Fruit fly (Drosophila melanogaster) whole organism, pupa: ENCODE measurements around the gene CG14314.

Experiments used
- CG10348 ChIP-seq: fragments of 200-800 bp; sonication (Bioruptor generic); IDR thresholded peaks from 2 replicates; pipeline ENCODE4 v1.3.6; 2022; ENCODE audit warnings: missing biosample characterization, missing genetic modification characterization
- CG12605 ChIP-seq: fragments of 200-800 bp; sonication (Bioruptor generic); IDR thresholded peaks from 2 replicates; pipeline ENCODE4 v1.3.6; 2022; ENCODE audit warnings: missing biosample characterization, missing genetic modification characterization
- CG13204 ChIP-seq: fragments of 200-800 bp; sonication (Bioruptor generic); optimal IDR thresholded peaks from 2 replicates; lab custom pipeline; 2018; ENCODE audit warnings: missing biosample characterization, mild to moderate bottlenecking, missing genetic modification characterization, moderate library complexity
- CG14655 ChIP-seq: fragments of 200-800 bp; sonication (Bioruptor generic); optimal IDR thresholded peaks from 3 replicates; lab custom pipeline; 2017; ENCODE audit warnings: mild to moderate bottlenecking, missing biosample characterization, missing genetic modification reagents, missing genetic modification characterization
- CG15710 ChIP-seq: fragments of 200-800 bp; sonication (Bioruptor generic); optimal IDR thresholded peaks from 2 replicates; lab custom pipeline; 2018; ENCODE audit warnings: missing biosample characterization, mild to moderate bottlenecking, missing genetic modification characterization, moderate library complexity
- CG17806 ChIP-seq: fragments of 200-800 bp; sonication (Bioruptor generic); optimal IDR thresholded peaks from 2 replicates; lab custom pipeline; 2018; ENCODE audit warnings: missing biosample characterization, mild to moderate bottlenecking, missing genetic modification characterization, moderate library complexity
- CG32121 ChIP-seq: fragments of 200-800 bp; sonication (Bioruptor generic); IDR thresholded peaks from 2 replicates; pipeline ENCODE4 v1.3.6; 2022; ENCODE audit warnings: missing biosample characterization, missing genetic modification characterization
- CG34367 ChIP-seq: fragments of 200-800 bp; sonication (Bioruptor generic); optimal IDR thresholded peaks from 2 replicates; lab custom pipeline; 2018; ENCODE audit warnings: missing biosample characterization, mild to moderate bottlenecking, missing genetic modification characterization
- CG4496 ChIP-seq: fragments of 200-800 bp; sonication (Bioruptor generic); IDR thresholded peaks from 3 replicates; pipeline ENCODE4 v1.3.6; 2022; ENCODE audit warnings: missing biosample characterization, missing genetic modification characterization
- CG8159 ChIP-seq: fragments of 200-800 bp; sonication (Bioruptor generic); optimal IDR thresholded peaks from 3 replicates; lab custom pipeline; 2018; ENCODE audit warnings: missing biosample characterization, mild to moderate bottlenecking, missing genetic modification characterization, moderate library complexity
- CG8301 ChIP-seq: fragments of 200-800 bp; sonication (Bioruptor generic); optimal IDR thresholded peaks from 2 replicates; lab custom pipeline; 2018; ENCODE audit warnings: missing biosample characterization, mild to moderate bottlenecking, missing genetic modification characterization
- CG9948 ChIP-seq: fragments of 200-800 bp; sonication (Bioruptor generic); optimal IDR thresholded peaks from 2 replicates; lab custom pipeline; 2018; ENCODE audit warnings: missing biosample characterization, mild to moderate bottlenecking, missing genetic modification characterization, moderate library complexity
- D1 ChIP-seq: fragments of 200-800 bp; sonication (Bioruptor generic); optimal IDR thresholded peaks from 2 replicates; lab custom pipeline; 2018; ENCODE audit warnings: missing biosample characterization, mild to moderate bottlenecking, missing genetic modification characterization, moderate library complexity
- EcR ChIP-seq: fragments of 200-800 bp; sonication (Bioruptor generic); optimal IDR thresholded peaks from 3 replicates; lab custom pipeline; 2019; ENCODE audit warnings: missing biosample characterization, missing genetic modification characterization, mild to moderate bottlenecking, moderate library complexity, missing genetic modification reagents
- Ets98B ChIP-seq: fragments of 200-800 bp; sonication (Bioruptor generic); IDR thresholded peaks from 2 replicates; pipeline ENCODE4 v1.3.6; 2022; ENCODE audit warnings: missing biosample characterization, missing genetic modification characterization
- Pif1A ChIP-seq: fragments of 200-800 bp; sonication (Bioruptor generic); optimal IDR thresholded peaks from 3 replicates; lab custom pipeline; 2016; ENCODE audit warnings: missing biosample characterization, missing genetic modification characterization
- Pif1B ChIP-seq: fragments of 200-800 bp; sonication (Bioruptor generic); optimal IDR thresholded peaks from 3 replicates; lab custom pipeline; 2016; ENCODE audit warnings: missing biosample characterization, missing genetic modification characterization
- Snoo ChIP-seq: fragments of 200-800 bp; sonication (Bioruptor generic); optimal IDR thresholded peaks from 3 replicates; lab custom pipeline; 2017; ENCODE audit warnings: missing biosample characterization, mild to moderate bottlenecking, missing genetic modification characterization, inconsistent platforms
- fd96Ca ChIP-seq: fragments of 200-800 bp; sonication (Bioruptor generic); IDR thresholded peaks from 3 replicates; pipeline ENCODE4 v1.3.6; 2022; ENCODE audit warnings: missing biosample characterization, missing genetic modification characterization
- gl ChIP-seq: fragments of 200-800 bp; sonication (Bioruptor generic); optimal IDR thresholded peaks from 2 replicates; lab custom pipeline; 2018; ENCODE audit warnings: missing biosample characterization, mild to moderate bottlenecking, missing genetic modification characterization
- rn ChIP-seq: fragments of 200-800 bp; sonication (Bioruptor generic); IDR thresholded peaks from 2 replicates; pipeline ENCODE4 v1.3.6; 2022; ENCODE audit warnings: missing biosample characterization, missing genetic modification characterization

Gene CG14314

DNA sequence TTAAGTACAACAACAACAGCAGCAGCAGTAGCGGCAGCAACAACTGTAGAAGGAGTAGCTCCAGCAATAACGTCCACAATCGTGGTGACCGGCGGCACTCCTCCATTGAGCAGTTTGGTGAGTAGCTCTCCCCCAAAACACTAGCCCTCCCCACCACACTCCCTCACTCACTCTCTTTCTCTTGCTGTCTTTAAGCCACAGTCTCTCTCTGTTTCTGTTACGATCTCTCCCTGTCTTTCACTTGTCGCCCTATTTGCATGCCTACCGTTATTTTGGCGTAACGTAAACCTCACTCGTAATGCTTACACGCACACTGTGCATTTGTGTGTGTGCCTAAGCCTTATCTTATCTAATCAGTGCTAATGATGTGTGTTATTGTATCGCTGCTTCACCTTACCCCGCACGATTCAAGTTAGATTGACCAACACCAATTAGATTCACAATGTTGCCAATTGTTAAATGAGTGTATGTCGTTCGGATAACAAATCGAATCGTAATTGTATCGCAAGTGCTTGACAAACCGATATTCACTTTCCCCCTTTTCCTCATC is 45.9 kb upstream of the CG14314 start:
- no peak for TF ChIP-seq Pif1B (GFP tag; lab: Kevin White, UChicago)
- no peak for TF ChIP-seq EcR (GFP tag; lab: Kevin White, UChicago)
- no peak for TF ChIP-seq CG15710
- TF ChIP-seq CG8159: no peak
- no peak for TF ChIP-seq CG13204 (GFP tag; lab: Kevin White, UChicago)
- TF ChIP-seq CG12605 (GFP tag; lab: Robert Waterston, UW): no peak
- TF ChIP-seq Snoo (tag; lab: Kevin White, UChicago): no peak
- no peak for TF ChIP-seq CG4496
- no peak for TF ChIP-seq D1 (tag; lab: Kevin White, UChicago)

DNA sequence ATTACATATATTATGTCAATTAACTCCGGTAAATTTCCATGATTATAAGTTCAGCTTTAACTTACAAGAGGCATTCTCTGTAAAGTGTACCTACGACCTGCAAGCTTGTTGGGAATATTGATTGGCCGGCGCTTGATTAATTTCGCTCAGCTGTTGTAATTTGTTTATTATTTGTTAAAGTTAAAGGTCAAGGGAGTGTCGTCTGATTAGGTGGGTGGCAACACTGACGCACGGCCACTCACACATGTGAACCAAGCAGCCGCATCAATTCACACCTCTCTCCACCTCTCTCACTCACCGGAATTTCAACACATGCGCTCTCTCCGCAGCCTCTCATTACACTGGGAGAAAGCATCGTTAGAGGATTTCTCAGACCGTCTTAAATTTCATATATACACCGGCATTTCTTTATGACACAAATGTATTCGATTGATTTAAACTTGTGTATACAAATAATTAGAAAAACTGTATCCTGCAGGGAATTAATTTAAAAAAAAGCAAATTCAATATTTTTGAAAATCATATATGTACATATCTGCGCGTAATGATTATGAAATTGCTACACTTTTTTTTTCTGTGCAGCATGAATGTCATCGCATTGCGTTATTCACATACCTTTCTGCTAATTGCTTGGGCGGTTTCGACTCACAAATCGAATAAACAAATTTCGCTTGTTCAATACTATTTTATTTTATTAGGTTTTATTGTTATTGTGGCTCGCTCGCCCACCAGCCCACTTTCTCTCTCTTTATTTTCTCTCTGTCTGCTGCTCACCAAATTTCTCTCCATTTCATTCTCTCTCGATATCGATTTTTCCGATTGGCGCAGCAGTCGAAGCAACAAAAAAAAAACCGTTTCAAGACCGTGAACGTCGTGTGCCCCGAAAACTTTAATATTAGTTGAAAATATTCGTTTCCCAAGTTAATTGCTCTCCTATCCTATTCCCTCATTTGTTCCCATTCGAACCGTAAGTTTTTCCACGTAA is 43.7 kb upstream of the CG14314 start:
- TF ChIP-seq Snoo (tag; lab: Kevin White, UChicago): peak; percentile 71
- peak; percentile 56 for TF ChIP-seq Pif1B (GFP tag; lab: Kevin White, UChicago)
- no peak for TF ChIP-seq Pif1A
- peak; percentile 79 for TF ChIP-seq CG4496
- 0 out of 2 replicates have a peak, but pooled peaks have one; percentile 26 for TF ChIP-seq rn (GFP tag; lab: Robert Waterston, UW)
- 0 out of 3 replicates have a peak, but pooled peaks have one; percentile 58 for TF ChIP-seq fd96Ca (GFP tag; lab: Robert Waterston, UW)
- TF ChIP-seq CG8301 (tag; lab: Kevin White, UChicago): peak; percentile 85
- no peak for TF ChIP-seq gl (tag; lab: Kevin White, UChicago)
- peak; percentile 63 for TF ChIP-seq CG17806 (tag; lab: Kevin White, UChicago)
- peak; percentile 62 for TF ChIP-seq Ets98B (GFP tag; lab: Robert Waterston, UW)
- TF ChIP-seq CG14655: no peak
- TF ChIP-seq CG9948 (tag; lab: Kevin White, UChicago): peak; percentile 73
- TF ChIP-seq CG32121 (GFP tag; lab: Robert Waterston, UW): peak; percentile 78
- peak; percentile 65 for TF ChIP-seq CG15710
- TF ChIP-seq CG13204 (GFP tag; lab: Kevin White, UChicago): no peak
- TF ChIP-seq CG8159: peak; percentile 80
- no peak for TF ChIP-seq EcR (GFP tag; lab: Kevin White, UChicago)
- peak; percentile 70 for TF ChIP-seq CG12605 (GFP tag; lab: Robert Waterston, UW)
- no peak for TF ChIP-seq D1 (tag; lab: Kevin White, UChicago)

DNA sequence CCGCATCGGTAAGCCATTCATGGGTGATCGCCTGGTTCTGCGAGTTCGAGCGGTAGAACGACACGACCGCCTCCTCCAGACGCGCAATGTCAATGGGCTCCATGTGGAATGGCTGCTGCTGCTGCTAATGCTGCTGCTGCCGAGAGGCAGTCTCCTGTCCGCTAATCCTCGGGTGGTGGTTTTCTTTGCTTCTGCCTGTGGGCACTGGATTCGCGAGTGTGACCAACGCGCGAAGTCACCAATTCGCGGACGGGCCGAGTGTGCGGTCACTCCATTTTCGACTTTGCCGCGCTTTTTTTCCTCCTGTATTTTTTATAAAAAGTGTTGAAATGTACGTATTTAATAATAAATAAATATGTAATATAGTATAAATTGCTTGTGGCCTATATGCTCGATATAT is 32.7 kb upstream of the CG14314 start, which contains the start of gene cdm:
Gene cdm (minus strand): TSS at position 236 of the 400 bp plus-strand sequence.
- TF ChIP-seq rn (GFP tag; lab: Robert Waterston, UW) (no peak), Pif1A (no peak), fd96Ca (GFP tag; lab: Robert Waterston, UW) (no peak), CG14655 (no peak), gl (tag; lab: Kevin White, UChicago) (no peak), CG34367 (tag; lab: Kevin White, UChicago) (no peak), Pif1B (GFP tag; lab: Kevin White, UChicago) (no peak), CG12605 (GFP tag; lab: Robert Waterston, UW) (no peak), CG32121 (GFP tag; lab: Robert Waterston, UW) (peak; percentile 23; the same call in 1 of the 2 replicates)

DNA sequence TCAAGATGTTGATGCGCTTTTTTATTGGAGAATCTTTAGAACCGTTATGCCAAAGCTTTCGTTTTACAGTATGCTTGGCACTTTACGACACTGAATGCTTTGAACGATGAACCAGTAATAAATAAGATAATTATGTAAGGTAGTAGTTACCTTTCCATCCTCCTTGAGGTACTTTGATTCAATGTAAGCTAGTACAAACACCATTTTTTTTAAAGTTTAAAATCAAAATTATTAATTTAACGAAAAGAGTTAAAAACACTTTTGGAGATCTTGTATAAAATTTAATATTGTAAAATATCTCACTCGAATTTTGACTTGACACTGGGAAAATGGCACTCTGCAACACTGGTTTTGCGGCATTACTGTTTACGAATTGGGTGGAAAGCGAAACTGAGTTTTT is 30.6 kb upstream of the CG14314 start, which contains the start of the genes Arp5 and CG7208:
Gene Arp5 (plus strand): TSS at position 114 of the 400 bp plus-strand sequence.
Gene CG7208 (minus strand): TSS at position 331 of the 400 bp plus-strand sequence.
- peak; percentile 53 for TF ChIP-seq CG17806 (tag; lab: Kevin White, UChicago)
- TF ChIP-seq CG9948 (tag; lab: Kevin White, UChicago): peak; percentile 37
- TF ChIP-seq CG14655: no peak
- no peak for TF ChIP-seq Pif1B (GFP tag; lab: Kevin White, UChicago)
- no peak for TF ChIP-seq CG34367 (tag; lab: Kevin White, UChicago)
- peak; percentile 23 for TF ChIP-seq Ets98B (GFP tag; lab: Robert Waterston, UW)
- peak; percentile 36 for TF ChIP-seq Snoo (tag; lab: Kevin White, UChicago)
- peak; percentile 69; the same call in 2 of the 3 replicates for TF ChIP-seq CG4496
- peak; percentile 51 for TF ChIP-seq CG8159
- peak; percentile 45 for TF ChIP-seq CG32121 (GFP tag; lab: Robert Waterston, UW)
- no peak for TF ChIP-seq gl (tag; lab: Kevin White, UChicago)
- peak; percentile 51 for TF ChIP-seq CG15710

DNA sequence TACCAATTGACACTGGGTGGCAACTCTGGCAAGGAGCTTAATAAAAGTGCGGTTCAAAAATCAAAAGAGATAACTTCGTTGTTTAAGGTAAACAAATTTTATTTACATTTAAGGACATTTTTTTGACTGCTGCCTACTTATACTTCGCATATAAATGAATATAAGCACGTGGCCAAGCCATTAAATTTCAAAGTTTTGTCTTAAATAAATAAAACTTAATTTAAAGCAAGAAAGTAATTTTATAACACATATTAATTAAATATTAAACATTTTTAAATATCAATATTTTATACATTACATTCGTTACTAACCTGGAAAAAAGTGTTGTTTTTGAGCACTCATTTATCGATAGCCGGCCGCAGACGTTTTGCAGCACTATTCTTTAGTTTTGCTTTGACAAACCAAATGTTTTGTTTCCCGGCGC is 27.2 kb upstream of the CG14314 start, which contains the start of the genes CG12321 and MED17:
Gene CG12321 (minus strand): TSS at position 6 of the 424 bp plus-strand sequence.
Gene MED17 (plus strand): TSS at position 371 of the 424 bp plus-strand sequence.
- TF ChIP-seq CG15710: peak; percentile 85
- no peak for TF ChIP-seq Pif1A
- no peak for TF ChIP-seq CG13204 (GFP tag; lab: Kevin White, UChicago)
- peak; percentile 85 for TF ChIP-seq Snoo (tag; lab: Kevin White, UChicago)
- TF ChIP-seq CG32121 (GFP tag; lab: Robert Waterston, UW): peak; percentile 71
- peak; percentile 82 for TF ChIP-seq CG4496
- peak; percentile 63 for TF ChIP-seq rn (GFP tag; lab: Robert Waterston, UW)
- no peak for TF ChIP-seq CG14655
- no peak for TF ChIP-seq D1 (tag; lab: Kevin White, UChicago)
- peak; percentile 84 for TF ChIP-seq CG9948 (tag; lab: Kevin White, UChicago)
- peak; percentile 69; the same call in 1 of the 2 replicates for TF ChIP-seq CG10348 (GFP tag; lab: Robert Waterston, UW)
- TF ChIP-seq EcR (GFP tag; lab: Kevin White, UChicago): no peak
- peak; percentile 79 for TF ChIP-seq CG8301 (tag; lab: Kevin White, UChicago)
- peak; percentile 84 for TF ChIP-seq CG17806 (tag; lab: Kevin White, UChicago)
- TF ChIP-seq CG8159: peak; percentile 84
- TF ChIP-seq Pif1B (GFP tag; lab: Kevin White, UChicago): peak; percentile 32
- TF ChIP-seq CG12605 (GFP tag; lab: Robert Waterston, UW): peak; percentile 61
- peak; percentile 62 for TF ChIP-seq CG34367 (tag; lab: Kevin White, UChicago)
- peak; percentile 82 for TF ChIP-seq Ets98B (GFP tag; lab: Robert Waterston, UW)
- TF ChIP-seq fd96Ca (GFP tag; lab: Robert Waterston, UW): peak; percentile 77; the same call in 2 of the 3 replicates
- peak; percentile 14 for TF ChIP-seq gl (tag; lab: Kevin White, UChicago)
